Worm (Caenorhabditis elegans) whole organism, mixed stage, embryonic: Measurements from ENCODE around the gene sap-49.

Experiments
- elt-1 ChIP-seq: sonication (generic microtip); optimal IDR thresholded peaks from 2 replicates; lab custom pipeline; 2017; ENCODE audit warnings: missing genetic modification characterization, mild to moderate bottlenecking, missing compliant biosample characterization, antibody characterized with exemption, moderate library complexity, borderline replicate concordance; ENCODE audit not compliant: insufficient read depth
- elt-3 ChIP-seq: fragments of 150-350 bp; optimal IDR thresholded peaks from 2 replicates; lab custom pipeline; 2014; ENCODE audit warnings: missing biosample characterization, missing genetic modification characterization
- lin-13 ChIP-seq: fragments of 150-350 bp; optimal IDR thresholded peaks from 2 replicates; lab custom pipeline; 2014; ENCODE audit warnings: missing biosample characterization, missing genetic modification characterization
- lin-32 ChIP-seq: fragments of 200-800 bp; sonication (Bioruptor generic); optimal IDR thresholded peaks from 2 replicates; lab custom pipeline; 2018; ENCODE audit warnings: mild to moderate bottlenecking, missing genetic modification characterization, missing compliant biosample characterization
- nhr-12 ChIP-seq: fragments of 150-350 bp; optimal IDR thresholded peaks from 2 replicates; lab custom pipeline; 2014; ENCODE audit warnings: missing biosample characterization, missing genetic modification characterization
- snpc-4 ChIP-seq: fragments of 150-350 bp; optimal IDR thresholded peaks from 2 replicates; lab custom pipeline; 2014; ENCODE audit warnings: missing biosample characterization, missing genetic modification characterization
- unc-39 ChIP-seq: fragments of 150-350 bp; optimal IDR thresholded peaks from 2 replicates; lab custom pipeline; 2014; ENCODE audit warnings: missing biosample characterization, missing genetic modification characterization
- unc-62 ChIP-seq: fragments of 150-350 bp; optimal IDR thresholded peaks from 2 replicates; lab custom pipeline; 2014; ENCODE audit warnings: missing biosample characterization, missing genetic modification reagents, missing genetic modification characterization
- ztf-11 ChIP-seq: fragments of 150-350 bp; optimal IDR thresholded peaks from 2 replicates; lab custom pipeline; 2014; ENCODE audit warnings: missing biosample characterization, missing genetic modification characterization

DNA sequence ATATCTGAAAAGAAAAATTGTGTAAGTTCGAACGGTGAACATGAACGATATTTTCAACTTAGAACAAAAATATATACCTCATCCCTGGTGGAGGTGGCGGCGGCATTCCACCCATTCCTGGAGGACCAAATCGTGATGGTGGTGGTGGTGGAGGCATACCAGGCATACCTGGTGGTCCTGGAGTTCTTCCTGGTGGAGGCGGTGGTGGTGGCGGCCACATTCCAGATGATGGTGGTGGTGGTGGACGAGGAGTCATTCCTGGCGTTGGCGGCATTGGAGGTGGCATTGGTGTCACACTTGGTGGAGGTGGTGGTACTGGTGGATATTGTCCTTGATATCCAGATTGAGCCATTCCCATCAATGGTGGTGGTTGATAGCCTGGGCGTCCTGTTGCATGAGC is 950 bp downstream of the sap-49 start:
- no peak for TF ChIP-seq unc-62 (GFP tag; lab: Kevin White, UChicago)
- no peak for TF ChIP-seq unc-39
- TF ChIP-seq elt-3 (tag; lab: Kevin White, UChicago): no peak
- TF ChIP-seq ztf-11 (tag; lab: Kevin White, UChicago): no peak
- no peak for TF ChIP-seq snpc-4 (tag; lab: Kevin White, UChicago)
- TF ChIP-seq lin-13: no peak
- TF ChIP-seq lin-32: no peak
- no peak for TF ChIP-seq elt-1 (tag; lab: Kevin White, UChicago)
- TF ChIP-seq nhr-12 (tag; lab: Kevin White, UChicago): no peak
